Fruit fly (Drosophila melanogaster) whole organism, pupa: Measurements from ENCODE around the gene Cpsf6.

Source experiments
- EcR ChIP-seq: fragments of 200-800 bp; sonication (Bioruptor generic); optimal IDR thresholded peaks from 3 replicates; lab custom pipeline; 2019; ENCODE audit warnings: missing biosample characterization, missing genetic modification characterization, mild to moderate bottlenecking, moderate library complexity, missing genetic modification reagents
- Ets98B ChIP-seq: fragments of 200-800 bp; sonication (Bioruptor generic); IDR thresholded peaks from 2 replicates; pipeline ENCODE4 v1.3.6; 2022; ENCODE audit warnings: missing biosample characterization, missing genetic modification characterization
- Pif1A ChIP-seq: fragments of 200-800 bp; sonication (Bioruptor generic); optimal IDR thresholded peaks from 3 replicates; lab custom pipeline; 2016; ENCODE audit warnings: missing biosample characterization, missing genetic modification characterization
- Snoo ChIP-seq: fragments of 200-800 bp; sonication (Bioruptor generic); optimal IDR thresholded peaks from 3 replicates; lab custom pipeline; 2017; ENCODE audit warnings: missing biosample characterization, mild to moderate bottlenecking, missing genetic modification characterization, inconsistent platforms
- fd96Ca ChIP-seq: fragments of 200-800 bp; sonication (Bioruptor generic); IDR thresholded peaks from 3 replicates; pipeline ENCODE4 v1.3.6; 2022; ENCODE audit warnings: missing biosample characterization, missing genetic modification characterization
- gl ChIP-seq: fragments of 200-800 bp; sonication (Bioruptor generic); optimal IDR thresholded peaks from 2 replicates; lab custom pipeline; 2018; ENCODE audit warnings: missing biosample characterization, mild to moderate bottlenecking, missing genetic modification characterization
- rn ChIP-seq: fragments of 200-800 bp; sonication (Bioruptor generic); IDR thresholded peaks from 2 replicates; pipeline ENCODE4 v1.3.6; 2022; ENCODE audit warnings: missing biosample characterization, missing genetic modification characterization

dm6 chr3L:8289336-8290258, 25.7 kb downstream of the Cpsf6 start, which contains the start of gene cert:
- TF ChIP-seq Pif1A (peak; percentile 12), fd96Ca (GFP tag; lab: Robert Waterston, UW) (no peak), rn (no peak), gl (tag; lab: Kevin White, UChicago) (no peak), Snoo (tag; lab: Kevin White, UChicago) (peak; percentile 35), Ets98B (GFP tag; lab: Robert Waterston, UW) (no peak), EcR (GFP tag; lab: Kevin White, UChicago) (peak; percentile 69)
